Worm (Caenorhabditis elegans) whole organism, mixed stage, embryonic: ENCODE measurements around the gene cept-2.

Experiments
- bed-3 ChIP-seq: fragments of 200-800 bp; sonication (Bioruptor generic); optimal IDR thresholded peaks from 3 replicates; lab custom pipeline; 2018; ENCODE audit warnings: mild to moderate bottlenecking, missing genetic modification characterization, moderate library complexity, missing compliant biosample characterization
- blmp-1 ChIP-seq: fragments of 150-350 bp; optimal IDR thresholded peaks from 2 replicates; lab custom pipeline; 2014; ENCODE audit warnings: missing biosample characterization, missing genetic modification characterization
- ceh-43 ChIP-seq: fragments of 200-800 bp; sonication (Bioruptor generic); optimal IDR thresholded peaks from 2 replicates; lab custom pipeline; 2018; ENCODE audit warnings: mild to moderate bottlenecking, missing genetic modification characterization, moderate library complexity, missing compliant biosample characterization
- ceh-83 ChIP-seq: fragments of 200-800 bp; sonication (Bioruptor generic); optimal IDR thresholded peaks from 2 replicates; lab custom pipeline; 2018; ENCODE audit warnings: mild to moderate bottlenecking, missing genetic modification characterization, missing compliant biosample characterization
- cnd-1 ChIP-seq: fragments of 200-800 bp; sonication (Bioruptor generic); optimal IDR thresholded peaks from 2 replicates; lab custom pipeline; 2018; ENCODE audit warnings: mild to moderate bottlenecking, missing genetic modification characterization, missing compliant biosample characterization
- elt-1 ChIP-seq: sonication (generic microtip); optimal IDR thresholded peaks from 2 replicates; lab custom pipeline; 2017; ENCODE audit warnings: missing genetic modification characterization, mild to moderate bottlenecking, missing compliant biosample characterization, antibody characterized with exemption, moderate library complexity, borderline replicate concordance; ENCODE audit not compliant: insufficient read depth
- elt-3 ChIP-seq: fragments of 150-350 bp; optimal IDR thresholded peaks from 2 replicates; lab custom pipeline; 2014; ENCODE audit warnings: missing biosample characterization, missing genetic modification characterization
- flh-1 ChIP-seq: fragments of 200-800 bp; sonication (Bioruptor generic); optimal IDR thresholded peaks from 2 replicates; lab custom pipeline; 2018; ENCODE audit warnings: mild to moderate bottlenecking, missing genetic modification characterization, moderate library complexity, missing compliant biosample characterization
- ham-2 ChIP-seq: fragments of 200-800 bp; sonication (Bioruptor generic); optimal IDR thresholded peaks from 2 replicates; lab custom pipeline; 2018; ENCODE audit warnings: mild to moderate bottlenecking, missing genetic modification characterization, missing compliant biosample characterization
- hlh-1 ChIP-seq: fragments of 150-350 bp; optimal IDR thresholded peaks from 2 replicates; lab custom pipeline; 2014; ENCODE audit warnings: missing biosample characterization, missing genetic modification reagents, missing genetic modification characterization
- lin-13 ChIP-seq: fragments of 150-350 bp; optimal IDR thresholded peaks from 2 replicates; lab custom pipeline; 2014; ENCODE audit warnings: missing biosample characterization, missing genetic modification characterization
- lin-32 ChIP-seq: fragments of 200-800 bp; sonication (Bioruptor generic); optimal IDR thresholded peaks from 2 replicates; lab custom pipeline; 2018; ENCODE audit warnings: mild to moderate bottlenecking, missing genetic modification characterization, missing compliant biosample characterization
- lsy-2 ChIP-seq: fragments of 150-350 bp; optimal IDR thresholded peaks from 2 replicates; lab custom pipeline; 2014; ENCODE audit warnings: missing biosample characterization, missing genetic modification characterization
- mab-5 ChIP-seq: fragments of 150-350 bp; optimal IDR thresholded peaks from 2 replicates; lab custom pipeline; 2014; ENCODE audit warnings: missing biosample characterization, missing genetic modification characterization
- mep-1 ChIP-seq: fragments of 150-350 bp; optimal IDR thresholded peaks from 2 replicates; lab custom pipeline; 2017; ENCODE audit warnings: missing biosample characterization, missing genetic modification reagents, missing genetic modification characterization, inconsistent platforms
- mls-2 ChIP-seq: sonication (generic microtip); optimal IDR thresholded peaks from 2 replicates; lab custom pipeline; 2016; ENCODE audit warnings: mild to moderate bottlenecking, missing genetic modification characterization, moderate library complexity, missing compliant biosample characterization
- nhr-12 ChIP-seq: fragments of 150-350 bp; optimal IDR thresholded peaks from 2 replicates; lab custom pipeline; 2014; ENCODE audit warnings: missing biosample characterization, missing genetic modification characterization
- nhr-2 ChIP-seq: fragments of 150-350 bp; optimal IDR thresholded peaks from 2 replicates; lab custom pipeline; 2014; ENCODE audit warnings: missing biosample characterization, missing genetic modification characterization
- nhr-237 ChIP-seq: fragments of 150-350 bp; optimal IDR thresholded peaks from 2 replicates; lab custom pipeline; 2014; ENCODE audit warnings: missing biosample characterization, missing genetic modification characterization
- nhr-28 ChIP-seq: fragments of 150-350 bp; optimal IDR thresholded peaks from 2 replicates; lab custom pipeline; 2014; ENCODE audit warnings: missing biosample characterization, missing genetic modification characterization
- pha-4 ChIP-seq: fragments of 150-350 bp; optimal IDR thresholded peaks from 2 replicates; lab custom pipeline; 2018; ENCODE audit warnings: missing biosample characterization, missing genetic modification reagents, missing genetic modification characterization
- sem-2 ChIP-seq: fragments of 200-800 bp; sonication (Bioruptor generic); optimal IDR thresholded peaks from 2 replicates; lab custom pipeline; 2018; ENCODE audit warnings: mild to moderate bottlenecking, missing genetic modification characterization, missing compliant biosample characterization
- snpc-4 ChIP-seq: fragments of 150-350 bp; optimal IDR thresholded peaks from 2 replicates; lab custom pipeline; 2014; ENCODE audit warnings: missing biosample characterization, missing genetic modification characterization
- sptf-1 ChIP-seq: sonication (generic microtip); optimal IDR thresholded peaks from 2 replicates; lab custom pipeline; 2017; ENCODE audit warnings: mild to moderate bottlenecking, missing genetic modification characterization, moderate library complexity, missing compliant biosample characterization
- tbx-8 ChIP-seq: fragments of 200-800 bp; sonication (Bioruptor generic); optimal IDR thresholded peaks from 2 replicates; lab custom pipeline; 2018; ENCODE audit warnings: mild to moderate bottlenecking, missing genetic modification characterization, moderate library complexity, missing compliant biosample characterization
- unc-120 ChIP-seq: sonication (generic microtip); optimal IDR thresholded peaks from 2 replicates; lab custom pipeline; 2017; ENCODE audit warnings: missing genetic modification characterization, missing compliant biosample characterization; ENCODE audit not compliant: poor library complexity, severe bottlenecking
- unc-39 ChIP-seq: fragments of 150-350 bp; optimal IDR thresholded peaks from 2 replicates; lab custom pipeline; 2014; ENCODE audit warnings: missing biosample characterization, missing genetic modification characterization
- zip-8 ChIP-seq: fragments of 150-350 bp; optimal IDR thresholded peaks from 2 replicates; lab custom pipeline; 2014; ENCODE audit warnings: missing biosample characterization, missing genetic modification characterization
- ztf-11 ChIP-seq: fragments of 150-350 bp; optimal IDR thresholded peaks from 2 replicates; lab custom pipeline; 2014; ENCODE audit warnings: missing biosample characterization, missing genetic modification characterization

The cept-2 gene

DNA sequence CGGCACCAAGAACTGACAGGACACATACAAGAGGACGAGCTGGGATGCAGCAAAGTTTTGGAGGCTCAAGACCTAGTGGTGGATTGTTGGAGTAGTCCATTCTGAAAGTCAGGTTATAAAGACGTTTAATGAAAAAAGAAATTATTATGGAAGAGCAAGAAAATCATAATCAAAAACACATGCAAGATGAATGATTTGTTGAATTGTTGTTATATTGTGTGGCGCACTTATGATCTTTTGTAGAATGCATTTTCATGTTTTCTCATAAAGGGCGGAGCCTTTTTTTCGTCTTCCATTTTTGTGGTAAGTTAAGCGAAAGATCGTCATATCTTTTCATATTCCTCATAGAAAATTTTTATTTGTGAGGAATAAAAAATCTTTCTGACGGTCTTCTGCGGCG is 31.0 kb upstream of the cept-2 start, which contains the start of gene F47B8.2:
TSS of gene F47B8.2 (minus strand) at position 101 of the 400 bp plus-strand sequence.
- TF ChIP-seq hlh-1 (tag; lab: Kevin White, UChicago) (no peak), sptf-1 (tag; lab: Kevin White, UChicago) (no peak), unc-39 (tag; lab: Kevin White, UChicago) (no peak), mls-2 (no peak), bed-3 (GFP tag; lab: Kevin White, UChicago) (no peak)

- TF ChIP-seq nhr-2: no peak
- no peak for TF ChIP-seq bed-3 (GFP tag; lab: Kevin White, UChicago)
- TF ChIP-seq mab-5: no peak
- no peak for TF ChIP-seq nhr-12 (tag; lab: Kevin White, UChicago)
- TF ChIP-seq pha-4 (tag; lab: Kevin White, UChicago): no peak
- TF ChIP-seq unc-120 (tag; lab: Kevin White, UChicago): no peak
- TF ChIP-seq cnd-1 (tag; lab: Kevin White, UChicago): no peak
- no peak for TF ChIP-seq zip-8
- no peak for TF ChIP-seq lin-32
- TF ChIP-seq sptf-1 (tag; lab: Kevin White, UChicago): no peak
- no peak for TF ChIP-seq snpc-4 (tag; lab: Kevin White, UChicago)
- no peak for TF ChIP-seq nhr-237 (tag; lab: Kevin White, UChicago)
- no peak for TF ChIP-seq sem-2 (GFP tag; lab: Kevin White, UChicago)
- no peak for TF ChIP-seq ceh-43 (GFP tag; lab: Kevin White, UChicago)
- no peak for TF ChIP-seq flh-1
- no peak for TF ChIP-seq elt-3
- no peak for TF ChIP-seq mep-1 (tag; lab: Kevin White, UChicago)
Measured at ce11 chrV:14317204-14317603, 30.4 kb upstream of the cept-2 start.

- TF ChIP-seq unc-120 (tag; lab: Kevin White, UChicago): no peak
- TF ChIP-seq elt-3: no peak
- TF ChIP-seq blmp-1: no peak
- no peak for TF ChIP-seq mls-2
- no peak for TF ChIP-seq cnd-1 (tag; lab: Kevin White, UChicago)
- no peak for TF ChIP-seq lsy-2 (tag; lab: Kevin White, UChicago)
- TF ChIP-seq lin-13 (tag; lab: Kevin White, UChicago): no peak
- no peak for TF ChIP-seq nhr-12 (tag; lab: Kevin White, UChicago)
- no peak for TF ChIP-seq bed-3 (GFP tag; lab: Kevin White, UChicago)
- no peak for TF ChIP-seq ceh-43 (GFP tag; lab: Kevin White, UChicago)
- TF ChIP-seq flh-1: no peak
- TF ChIP-seq nhr-28 (tag; lab: Kevin White, UChicago): no peak
- TF ChIP-seq nhr-237 (tag; lab: Kevin White, UChicago): no peak
- no peak for TF ChIP-seq nhr-2
Measured at ce11 chrV:14317621-14318020, 29.9 kb upstream of the cept-2 start.

ce11 chrV:14319101-14319781 is 28.3 kb upstream of the cept-2 start, which contains the start of gene F47B8.13:
TSS of gene F47B8.13 (minus strand) at chrV:14319731.
- TF ChIP-seq zip-8: no peak
- TF ChIP-seq lin-13 (tag; lab: Kevin White, UChicago): no peak

DNA sequence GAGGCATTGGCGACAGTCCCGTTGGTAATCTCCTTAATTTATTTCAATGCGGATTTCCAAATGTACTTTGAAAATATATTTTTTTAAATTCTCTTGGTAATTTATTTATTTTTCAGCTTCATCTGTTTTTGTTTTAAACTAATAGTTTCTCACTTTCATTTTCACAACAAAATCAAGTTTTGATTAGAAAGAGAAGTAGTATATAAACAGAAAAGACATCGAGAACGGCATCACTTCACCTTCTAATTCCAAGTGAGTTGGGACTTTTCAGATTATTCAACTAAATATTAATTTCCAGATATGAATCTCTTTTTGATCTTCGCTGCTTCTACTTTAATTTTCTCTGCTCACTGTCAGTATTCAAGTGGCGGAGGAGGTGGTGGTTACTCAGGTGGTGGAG is 27.3 kb upstream of the cept-2 start, which contains the start of gene F47B8.14:
TSS of gene F47B8.14 (plus strand) at position 301 of the 400 bp plus-strand sequence.
- TF ChIP-seq blmp-1 (no peak), elt-1 (tag; lab: Kevin White, UChicago) (no peak), snpc-4 (tag; lab: Kevin White, UChicago) (no peak), lsy-2 (tag; lab: Kevin White, UChicago) (no peak), nhr-2 (no peak), lin-32 (no peak), ztf-11 (tag; lab: Kevin White, UChicago) (no peak), ceh-83 (GFP tag; lab: Kevin White, UChicago) (no peak), ham-2 (GFP tag; lab: Kevin White, UChicago) (no peak), tbx-8 (no peak), bed-3 (GFP tag; lab: Kevin White, UChicago) (no peak), hlh-1 (tag; lab: Kevin White, UChicago) (no peak), ceh-43 (GFP tag; lab: Kevin White, UChicago) (no peak), unc-39 (tag; lab: Kevin White, UChicago) (no peak), nhr-12 (tag; lab: Kevin White, UChicago) (no peak)
- TF ChIP-seq, all 35 proteins: peak for 0
